Fruit fly (Drosophila melanogaster) whole organism: Measurements from ENCODE around the gene Pvf1.

Experiments
- CG8478 ChIP-seq: fragments of >200 bp; optimal IDR thresholded peaks from 2 replicates; lab custom pipeline; 2018; ENCODE audit warnings: inconsistent platforms
- Dll ChIP-seq: fragments of >200 bp; optimal IDR thresholded peaks from 2 replicates; lab custom pipeline; 2017
- EcR ChIP-seq, 2 experiments: fragments of >200 bp; optimal IDR thresholded peaks; 2 replicates each; lab custom pipeline; 2017; ENCODE audit warnings: missing biosample characterization in 2 of 2, missing genetic modification characterization in 2 of 2, missing genetic modification reagents in 2 of 2
- pan ChIP-seq: fragments of >200 bp; optimal IDR thresholded peaks from 2 replicates; lab custom pipeline; 2017
- psq ChIP-seq: fragments of >200 bp; optimal IDR thresholded peaks from 2 replicates; lab custom pipeline; 2017
- usp ChIP-seq: fragments of >200 bp; optimal IDR thresholded peaks from 2 replicates; lab custom pipeline; 2017; ENCODE audit warnings: missing biosample characterization, missing genetic modification characterization, mixed read lengths

dm6 chrX:18806365-18806764 is 26.1 kb upstream of the Pvf1 start, which contains the start of gene CG7058:
- TF ChIP-seq psq (lab: Kevin White, UChicago) (no peak), Dll (lab: Kevin White, UChicago) (no peak), pan (lab: Kevin White, UChicago) (no peak), CG8478 (lab: Kevin White, UChicago) (no peak), usp (GFP tag; lab: Kevin White, UChicago) (no peak), EcR (GFP tag; optimal IDR thresholded peaks at IDR 0.05; lab: Kevin White, UChicago) (no peak)
